Worm (Caenorhabditis elegans): ENCODE data around the gene ugt-39.

The ugt-39 gene

DNA sequence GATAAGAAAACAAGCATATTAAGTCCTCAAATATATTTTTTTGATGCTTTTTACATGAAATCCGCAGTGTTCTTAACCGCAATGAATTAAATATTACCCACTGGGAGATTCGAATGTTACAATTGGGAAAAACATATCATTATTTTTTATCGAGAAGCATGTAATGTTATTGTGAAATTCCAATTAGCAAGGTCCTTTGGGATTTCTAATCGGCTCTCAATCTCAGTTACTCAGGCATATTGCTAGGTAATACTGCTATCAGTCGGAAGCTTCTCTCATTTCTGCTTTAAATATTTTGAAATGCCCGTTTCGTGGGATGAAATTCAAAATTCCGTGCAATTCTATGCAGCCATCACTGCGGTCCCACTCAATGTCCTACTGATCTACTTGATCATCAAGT lies 2.4 kb downstream of the ugt-39 start, which contains the start of gene str-204:
Gene str-204 (plus strand): TSS at position 301 of the 400 bp plus-strand sequence.
- TF ChIP-seq mml-1 (tag; optimal IDR thresholded peaks at IDR 0.05) (no peak), egl-27 (tag; optimal IDR thresholded peaks at IDR 0.05) (no peak), aly-2 (tag; optimal IDR thresholded peaks at IDR 0.05) (no peak), fkh-2 (tag; optimal IDR thresholded peaks at IDR 0.05) (no peak), lin-15B (tag; optimal IDR thresholded peaks at IDR 0.05) (no peak), egl-5 (tag; optimal IDR thresholded peaks at IDR 0.05) (no peak), fkh-10 (GFP tag; optimal IDR thresholded peaks at IDR 0.05) (no peak), eor-1 (tag; optimal IDR thresholded peaks at IDR 0.05) (no peak)

- no peak for TF ChIP-seq ceh-82 (tag; optimal IDR thresholded peaks at IDR 0.05)
- TF ChIP-seq elt-2 (tag; optimal IDR thresholded peaks at IDR 0.05), result peak; percentile 15
- no peak for TF ChIP-seq egl-5 (tag; optimal IDR thresholded peaks at IDR 0.05)
- TF ChIP-seq nhr-67 (tag; optimal IDR thresholded peaks at IDR 0.05), result no peak
These were observed 6.7 kb downstream of the ugt-39 start, which contains the start of gene ugt-41 for ce11 chrV:7163477-7164114. ugt-41 (minus strand) TSS chrV:7163595.

DNA sequence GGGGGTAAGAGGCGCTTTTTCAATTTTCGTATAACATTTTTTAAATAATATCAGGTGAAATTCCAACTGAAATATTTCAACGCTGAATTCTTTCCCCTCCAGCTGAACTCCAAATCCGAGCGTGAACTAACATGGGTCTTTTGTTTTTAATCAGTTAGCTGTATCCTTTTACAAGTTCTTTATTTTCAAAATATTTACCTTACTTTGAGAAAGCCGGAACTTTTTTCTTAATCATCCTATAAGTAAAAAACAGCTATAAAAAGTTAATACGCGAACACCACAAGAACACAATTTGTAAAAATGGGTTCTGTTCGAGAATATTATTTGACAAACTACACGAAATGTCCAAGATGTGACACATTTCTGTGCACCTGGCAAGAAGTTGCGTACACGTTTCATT lies 7.3 kb downstream of the ugt-39 start, which contains the start of gene srh-83:
Gene srh-83 (plus strand): TSS at position 301 of the 400 bp plus-strand sequence.
- TF ChIP-seq eor-1 (tag; optimal IDR thresholded peaks at IDR 0.05) (no peak), ceh-9 (tag; optimal IDR thresholded peaks at IDR 0.05) (no peak), nhr-237 (tag; optimal IDR thresholded peaks at IDR 0.05) (no peak), elt-3 (tag; optimal IDR thresholded peaks at IDR 0.05) (no peak), daf-12 (tag; optimal IDR thresholded peaks at IDR 0.05) (no peak), unc-39 (tag; optimal IDR thresholded peaks at IDR 0.05) (no peak), mml-1 (tag; optimal IDR thresholded peaks at IDR 0.05) (no peak), ama-1 (optimal IDR thresholded peaks at IDR 0.05) (no peak), jun-1 (tag; optimal IDR thresholded peaks at IDR 0.05) (no peak)

DNA sequence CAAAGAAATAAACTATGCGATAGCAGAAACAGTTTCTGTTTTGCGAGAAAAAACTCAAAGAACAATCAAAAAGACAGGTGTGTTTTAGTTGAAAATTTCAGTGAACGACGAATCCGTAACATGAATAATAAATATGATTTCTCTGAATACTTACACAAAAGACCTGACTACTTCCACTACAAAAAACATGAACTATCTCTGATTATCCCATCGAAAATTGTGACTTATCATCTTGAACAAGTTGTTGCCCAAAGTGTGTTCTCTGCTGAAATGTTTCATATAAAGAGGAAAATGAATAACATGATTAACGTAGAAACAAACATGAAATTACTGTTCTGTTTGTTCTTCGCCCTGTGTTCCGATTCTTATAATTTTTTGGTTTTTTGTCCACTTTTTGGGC lies 9.8 kb downstream of the ugt-39 start, which contains the start of gene ugt-36:
Gene ugt-36 (plus strand): TSS at position 301 of the 400 bp plus-strand sequence.
- no peak for TF ChIP-seq nhr-11 (tag; optimal IDR thresholded peaks at IDR 0.05)
- TF ChIP-seq hmg-11 (tag; optimal IDR thresholded peaks at IDR 0.05), result no peak
- no peak for TF ChIP-seq unc-62 (GFP tag; optimal IDR thresholded peaks at IDR 0.05)
- no peak for TF ChIP-seq unc-39 (tag; optimal IDR thresholded peaks at IDR 0.05)
- TF ChIP-seq fos-1 (tag; optimal IDR thresholded peaks at IDR 0.05), result no peak
- no peak for TF ChIP-seq ceh-82 (tag; optimal IDR thresholded peaks at IDR 0.05)
- TF ChIP-seq nhr-23 (tag; optimal IDR thresholded peaks at IDR 0.05), result no peak
- TF ChIP-seq ceh-28 (tag; optimal IDR thresholded peaks at IDR 0.05), result no peak

- TF ChIP-seq mdl-1 (tag; optimal IDR thresholded peaks at IDR 0.05) (no peak), nhr-11 (tag; optimal IDR thresholded peaks at IDR 0.05) (no peak), jun-1 (tag; optimal IDR thresholded peaks at IDR 0.05) (no peak), ceh-9 (tag; optimal IDR thresholded peaks at IDR 0.05) (no peak), lin-39 (tag; optimal IDR thresholded peaks at IDR 0.05) (no peak), fos-1 (tag; optimal IDR thresholded peaks at IDR 0.05) (no peak), nhr-77 (tag; optimal IDR thresholded peaks at IDR 0.05) (no peak), daf-12 (tag; optimal IDR thresholded peaks at IDR 0.05) (no peak), fkh-10 (GFP tag; optimal IDR thresholded peaks at IDR 0.05) (no peak), ZK546.5 (tag; optimal IDR thresholded peaks at IDR 0.05) (no peak), nhr-28 (tag; optimal IDR thresholded peaks at IDR 0.05) (no peak), ama-1 (optimal IDR thresholded peaks at IDR 0.05) (no peak), mml-1 (tag; optimal IDR thresholded peaks at IDR 0.05) (no peak), ztf-11 (tag; optimal IDR thresholded peaks at IDR 0.05) (no peak), elt-1 (tag; optimal IDR thresholded peaks at IDR 0.05) (no peak)
These were observed 18.3 kb downstream of the ugt-39 start, which contains the start of gene lgc-39 for ce11 chrV:7175201-7175600. lgc-39 (plus strand) TSS chrV:7175501.

ce11 chrV:7178843-7179242 lies 21.9 kb downstream of the ugt-39 start, which contains the start of gene cpsf-2:
cpsf-2 (plus strand) TSS chrV:7179172.
- no peak for TF ChIP-seq snpc-4 (tag; optimal IDR thresholded peaks at IDR 0.05)
- TF ChIP-seq nfya-1 (tag; optimal IDR thresholded peaks at IDR 0.05; ENCODE audit: insufficient read depth), result peak; percentile 14
- TF ChIP-seq hmg-11 (tag; optimal IDR thresholded peaks at IDR 0.05), result peak; percentile 60
- TF ChIP-seq jun-1 (tag; optimal IDR thresholded peaks at IDR 0.05), result no peak
